Worm (Caenorhabditis elegans) whole organism, L3 larva: ENCODE results near the gene T05C3.6.

ENCODE experiments used
- nhr-28 ChIP-seq: fragments of 150-350 bp; optimal IDR thresholded peaks from 2 replicates; lab custom pipeline; 2014; ENCODE audit warnings: missing biosample characterization, missing genetic modification characterization
- sea-2 ChIP-seq: fragments of 150-350 bp; sonication (generic microtip); optimal IDR thresholded peaks from 4 replicates; lab custom pipeline; 2014; ENCODE audit warnings: missing biosample characterization, missing genetic modification reagents, missing genetic modification characterization
- snpc-4 ChIP-seq: fragments of 150-350 bp; optimal IDR thresholded peaks from 2 replicates; lab custom pipeline; 2014; ENCODE audit warnings: missing biosample characterization, missing genetic modification characterization
- ztf-11 ChIP-seq: fragments of 150-350 bp; optimal IDR thresholded peaks from 2 replicates; lab custom pipeline; 2014; ENCODE audit warnings: missing biosample characterization, missing genetic modification characterization

- TF ChIP-seq nhr-28 (tag; lab: Kevin White, UChicago) (no peak), snpc-4 (tag; lab: Kevin White, UChicago) (no peak), sea-2 (no peak), ztf-11 (tag; lab: Kevin White, UChicago) (no peak)
These were observed 35.3 kb upstream of the T05C3.6 start for ce11 chrV:5454955-5455354.
